Fruit fly (Drosophila melanogaster) whole organism, prepupa: ENCODE measurements around the gene Cyp6a16.
A peak's percentile ranks its signal among the peaks of the same experiment; 100 is the strongest.

Experiments
- CG10631 ChIP-seq: fragments of 200-800 bp; sonication (Bioruptor generic); optimal IDR thresholded peaks from 2 replicates; lab custom pipeline; 2016; ENCODE audit warnings: missing biosample characterization, missing genetic modification characterization
- CG10669 ChIP-seq: fragments of 200-800 bp; sonication (Bioruptor generic); optimal IDR thresholded peaks from 3 replicates; lab custom pipeline; 2018; ENCODE audit warnings: missing biosample characterization, mild to moderate bottlenecking, missing genetic modification characterization, moderate library complexity
- CG16779 ChIP-seq: fragments of 200-800 bp; sonication (Bioruptor generic); optimal IDR thresholded peaks from 3 replicates; lab custom pipeline; 2017; ENCODE audit warnings: missing biosample characterization, mild to moderate bottlenecking, missing genetic modification characterization
- CG4318 ChIP-seq: fragments of 200-800 bp; sonication (Bioruptor generic); optimal IDR thresholded peaks from 3 replicates; lab custom pipeline; 2017; ENCODE audit warnings: missing biosample characterization, mild to moderate bottlenecking, missing genetic modification characterization
- CG6163 ChIP-seq: fragments of 200-800 bp; sonication (Bioruptor generic); IDR thresholded peaks from 3 replicates; pipeline ENCODE4 v1.3.6; 2022; ENCODE audit warnings: missing biosample characterization, missing genetic modification characterization
- CG6792 ChIP-seq: fragments of 200-800 bp; sonication (Bioruptor generic); optimal IDR thresholded peaks from 3 replicates; lab custom pipeline; 2016; ENCODE audit warnings: missing biosample characterization, missing genetic modification characterization
- CG8119 ChIP-seq: fragments of 200-800 bp; sonication (Bioruptor generic); IDR thresholded peaks from 3 replicates; pipeline ENCODE4 v1.3.6; 2022; ENCODE audit warnings: missing biosample characterization, missing genetic modification characterization
- Smox ChIP-seq: fragments of 200-800 bp; sonication (Bioruptor generic); optimal IDR thresholded peaks from 3 replicates; lab custom pipeline; 2016; ENCODE audit warnings: missing biosample characterization, missing genetic modification characterization
- dsx ChIP-seq: fragments of 200-800 bp; optimal IDR thresholded peaks from 3 replicates; lab custom pipeline; 2019; ENCODE audit warnings: missing biosample characterization, mild to moderate bottlenecking, missing genetic modification characterization, moderate library complexity; ENCODE audit not compliant: poor library complexity, severe bottlenecking
- eg ChIP-seq: fragments of 200-800 bp; sonication (Bioruptor generic); IDR thresholded peaks from 3 replicates; pipeline ENCODE4 v1.3.6; 2022; ENCODE audit warnings: missing biosample characterization, missing genetic modification characterization
- esn ChIP-seq: fragments of 200-800 bp; sonication (Bioruptor generic); optimal IDR thresholded peaks from 2 replicates; lab custom pipeline; 2016; ENCODE audit warnings: missing biosample characterization, mild to moderate bottlenecking, missing genetic modification characterization, moderate library complexity
- spab ChIP-seq: fragments of 200-800 bp; sonication (Bioruptor generic); optimal IDR thresholded peaks from 2 replicates; lab custom pipeline; 2017; ENCODE audit warnings: missing biosample characterization, mild to moderate bottlenecking, missing genetic modification characterization, missing genetic modification reagents
- topi ChIP-seq: fragments of 200-800 bp; sonication (Bioruptor generic); optimal IDR thresholded peaks from 3 replicates; lab custom pipeline; 2016; ENCODE audit warnings: missing biosample characterization, missing genetic modification characterization

dm6 chr2L:5617896-5618505, 5.6 kb downstream of the Cyp6a16 start, which contains the start of gene DIP-eta:
- TF ChIP-seq CG6163, result peak; percentile 76; the same call in 2 of the 3 replicates
- TF ChIP-seq CG4318 (GFP tag; lab: Kevin White, UChicago), result no peak
- peak; percentile 33 for TF ChIP-seq spab (GFP tag; lab: Kevin White, UChicago)
- TF ChIP-seq topi (GFP tag; lab: Kevin White, UChicago), result no peak
- TF ChIP-seq CG10669, result no peak
- TF ChIP-seq CG10631, result no peak
- peak; percentile 52 for TF ChIP-seq CG8119
- peak; percentile 83 for TF ChIP-seq eg (GFP tag; lab: Robert Waterston, UW)
- TF ChIP-seq esn, result no peak
- TF ChIP-seq Smox (GFP tag; lab: Kevin White, UChicago), result no peak
- peak; percentile 7 for TF ChIP-seq dsx (GFP tag; lab: Kevin White, UChicago)
- no peak for TF ChIP-seq CG6792 (GFP tag; lab: Kevin White, UChicago)
- peak; percentile 48 for TF ChIP-seq CG16779
